Worm (Caenorhabditis elegans) whole organism, L4 larva: Measurements from ENCODE around the gene hpr-17.

Experiments
- ZK546.5 ChIP-seq, 2 experiments: sonication (generic microtip); optimal IDR thresholded peaks; 2 replicates each; lab custom pipeline; 2017; ENCODE audit warnings: missing biosample characterization in 2 of 2, missing genetic modification characterization in 2 of 2
- aly-2 ChIP-seq: sonication (generic microtip); optimal IDR thresholded peaks from 2 replicates; lab custom pipeline; 2018; ENCODE audit warnings: missing biosample characterization, missing genetic modification characterization
- ama-1 ChIP-seq: fragments of 150-350 bp; optimal IDR thresholded peaks from 2 replicates; lab custom pipeline; 2014; ENCODE audit warnings: inconsistent platforms, mixed read lengths
- ceh-82 ChIP-seq: sonication (generic microtip); optimal IDR thresholded peaks from 2 replicates; lab custom pipeline; 2017; ENCODE audit warnings: missing biosample characterization, missing genetic modification characterization
- daf-19 ChIP-seq: fragments of 200-800 bp; sonication (Bioruptor generic); conservative IDR thresholded peaks from 2 replicates; pipeline ENCODE4 v1.3.6; 2022; ENCODE audit warnings: missing genetic modification characterization, missing compliant biosample characterization
- lin-39 ChIP-seq: fragments of 150-350 bp; optimal IDR thresholded peaks from 2 replicates; lab custom pipeline; 2014; ENCODE audit warnings: missing biosample characterization, missing genetic modification reagents, missing genetic modification characterization
- mxl-2 ChIP-seq: fragments of 200-800 bp; sonication (Bioruptor generic); conservative IDR thresholded peaks from 2 replicates; pipeline ENCODE4 v1.3.6; 2022; ENCODE audit warnings: missing genetic modification reagents, missing genetic modification characterization, missing compliant biosample characterization
- nhr-48 ChIP-seq: sonication (generic microtip); optimal IDR thresholded peaks from 2 replicates; lab custom pipeline; 2016; ENCODE audit warnings: mild to moderate bottlenecking, missing genetic modification characterization, missing compliant biosample characterization
- php-3 ChIP-seq: fragments of 200-800 bp; sonication (Bioruptor generic); IDR thresholded peaks from 2 replicates; pipeline ENCODE4 v1.3.6; 2022; ENCODE audit warnings: missing genetic modification reagents, missing genetic modification characterization, missing compliant biosample characterization
- tag-97 ChIP-seq: fragments of 200-800 bp; sonication (Bioruptor generic); IDR thresholded peaks from 2 replicates; pipeline ENCODE4 v1.3.6; 2022; ENCODE audit warnings: missing genetic modification characterization, missing compliant biosample characterization

DNA sequence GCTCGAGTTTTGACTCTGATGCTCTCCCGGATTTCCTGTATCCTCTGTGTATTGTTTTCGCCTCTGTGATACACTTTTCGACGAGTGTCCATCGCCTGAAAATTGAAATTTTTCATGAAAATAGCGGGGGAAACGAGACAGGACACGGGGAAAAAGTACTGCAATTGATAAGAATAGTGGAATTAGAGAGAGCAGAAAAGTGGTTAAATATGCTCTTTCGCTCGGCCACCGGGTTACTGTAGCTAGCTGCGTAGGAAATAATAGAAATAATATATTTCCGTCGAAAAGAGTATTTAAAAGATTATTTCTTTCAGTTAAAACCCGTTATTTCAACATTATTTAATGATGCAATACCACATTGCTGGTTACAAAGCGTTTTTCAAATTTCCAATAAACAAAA is 40.1 kb downstream of the hpr-17 start, which contains the start of gene rict-1:
- TF ChIP-seq tag-97 (no peak), daf-19 (GFP tag; lab: Robert Waterston, UW) (no peak), ama-1 (no peak), ceh-82 (no peak), nhr-48 (tag; lab: Kevin White, UChicago) (no peak), lin-39 (tag; lab: Kevin White, UChicago) (no peak), mxl-2 (GFP tag; lab: Robert Waterston, UW) (no peak), ZK546.5 (tag; optimal IDR thresholded peaks at IDR 0.05; lab: Kevin White, UChicago) (no peak), php-3 (no peak), aly-2 (tag; lab: Kevin White, UChicago) (no peak)
